Fruit fly (Drosophila melanogaster) whole organism, pupa: ENCODE data around the gene Eip78C.

Source experiments
- CG10348 ChIP-seq: fragments of 200-800 bp; sonication (Bioruptor generic); IDR thresholded peaks from 2 replicates; pipeline ENCODE4 v1.3.6; 2022; ENCODE audit warnings: missing biosample characterization, missing genetic modification characterization
- CG12605 ChIP-seq: fragments of 200-800 bp; sonication (Bioruptor generic); IDR thresholded peaks from 2 replicates; pipeline ENCODE4 v1.3.6; 2022; ENCODE audit warnings: missing biosample characterization, missing genetic modification characterization
- CG13204 ChIP-seq: fragments of 200-800 bp; sonication (Bioruptor generic); optimal IDR thresholded peaks from 2 replicates; lab custom pipeline; 2018; ENCODE audit warnings: missing biosample characterization, mild to moderate bottlenecking, missing genetic modification characterization, moderate library complexity
- CG14655 ChIP-seq: fragments of 200-800 bp; sonication (Bioruptor generic); optimal IDR thresholded peaks from 3 replicates; lab custom pipeline; 2017; ENCODE audit warnings: mild to moderate bottlenecking, missing biosample characterization, missing genetic modification reagents, missing genetic modification characterization
- CG15710 ChIP-seq: fragments of 200-800 bp; sonication (Bioruptor generic); optimal IDR thresholded peaks from 2 replicates; lab custom pipeline; 2018; ENCODE audit warnings: missing biosample characterization, mild to moderate bottlenecking, missing genetic modification characterization, moderate library complexity
- CG8301 ChIP-seq: fragments of 200-800 bp; sonication (Bioruptor generic); optimal IDR thresholded peaks from 2 replicates; lab custom pipeline; 2018; ENCODE audit warnings: missing biosample characterization, mild to moderate bottlenecking, missing genetic modification characterization
- EcR ChIP-seq: fragments of 200-800 bp; sonication (Bioruptor generic); optimal IDR thresholded peaks from 3 replicates; lab custom pipeline; 2019; ENCODE audit warnings: missing biosample characterization, missing genetic modification characterization, mild to moderate bottlenecking, moderate library complexity, missing genetic modification reagents
- Ets98B ChIP-seq: fragments of 200-800 bp; sonication (Bioruptor generic); IDR thresholded peaks from 2 replicates; pipeline ENCODE4 v1.3.6; 2022; ENCODE audit warnings: missing biosample characterization, missing genetic modification characterization
- Pif1A ChIP-seq: fragments of 200-800 bp; sonication (Bioruptor generic); optimal IDR thresholded peaks from 3 replicates; lab custom pipeline; 2016; ENCODE audit warnings: missing biosample characterization, missing genetic modification characterization
- Pif1B ChIP-seq: fragments of 200-800 bp; sonication (Bioruptor generic); optimal IDR thresholded peaks from 3 replicates; lab custom pipeline; 2016; ENCODE audit warnings: missing biosample characterization, missing genetic modification characterization
- Snoo ChIP-seq: fragments of 200-800 bp; sonication (Bioruptor generic); optimal IDR thresholded peaks from 3 replicates; lab custom pipeline; 2017; ENCODE audit warnings: missing biosample characterization, mild to moderate bottlenecking, missing genetic modification characterization, inconsistent platforms
- fd96Ca ChIP-seq: fragments of 200-800 bp; sonication (Bioruptor generic); IDR thresholded peaks from 3 replicates; pipeline ENCODE4 v1.3.6; 2022; ENCODE audit warnings: missing biosample characterization, missing genetic modification characterization
- gl ChIP-seq: fragments of 200-800 bp; sonication (Bioruptor generic); optimal IDR thresholded peaks from 2 replicates; lab custom pipeline; 2018; ENCODE audit warnings: missing biosample characterization, mild to moderate bottlenecking, missing genetic modification characterization

DNA sequence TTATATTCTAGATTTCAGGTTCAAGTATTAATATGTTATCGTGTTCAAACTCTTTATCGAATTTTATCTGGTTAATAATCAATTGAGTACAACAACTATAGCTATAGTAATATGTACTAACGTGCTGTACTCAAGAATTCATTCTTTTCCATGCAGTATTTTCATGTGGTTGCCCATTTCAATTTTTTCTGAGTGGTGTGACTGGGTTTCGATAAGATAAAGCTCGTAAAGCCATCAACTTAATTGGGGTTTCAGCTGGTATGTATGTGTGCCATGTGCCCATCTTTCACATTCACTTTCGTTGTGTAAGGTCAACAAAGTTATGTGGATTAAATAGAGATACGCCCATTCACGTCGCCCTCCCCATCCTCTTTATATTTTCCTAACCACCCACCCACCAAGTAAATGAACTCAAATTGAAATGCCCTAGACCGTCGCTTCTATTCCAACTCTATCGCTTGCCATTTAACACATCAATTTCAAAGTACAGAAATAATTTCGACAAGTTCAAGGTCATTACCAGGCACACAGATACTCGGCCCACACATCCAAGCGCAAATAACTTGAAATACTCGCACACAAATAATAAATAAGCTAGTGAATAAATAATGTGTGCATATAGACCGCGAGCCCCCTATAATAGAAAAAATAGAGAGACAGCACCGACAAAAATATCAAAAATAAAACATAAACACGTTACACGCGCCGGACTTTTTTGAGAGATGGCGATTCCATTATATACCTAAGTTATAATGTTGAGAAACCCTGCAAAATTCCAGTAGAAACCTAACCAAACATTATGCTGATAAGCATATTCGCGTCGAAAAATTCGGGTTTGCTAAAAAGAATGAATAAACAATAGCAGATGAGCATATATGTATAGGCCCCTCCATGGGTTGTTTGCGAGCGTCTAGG is 21.6 kb upstream of the Eip78C start:
- TF ChIP-seq CG10348 (no peak), CG13204 (GFP tag; lab: Kevin White, UChicago) (no peak), fd96Ca (no peak), CG15710 (tag; lab: Kevin White, UChicago) (no peak), CG14655 (GFP tag; lab: Kevin White, UChicago) (no peak), Ets98B (no peak), CG12605 (GFP tag; lab: Robert Waterston, UW) (no peak), EcR (GFP tag; lab: Kevin White, UChicago) (no peak), Pif1A (GFP tag; lab: Kevin White, UChicago) (no peak), gl (tag; lab: Kevin White, UChicago) (no peak), Snoo (tag; lab: Kevin White, UChicago) (no peak), CG8301 (tag; lab: Kevin White, UChicago) (no peak), Pif1B (GFP tag; lab: Kevin White, UChicago) (no peak)
